Worm (Caenorhabditis elegans) whole organism, midembryonic: Measurements from ENCODE around the gene pha-2.

Experiments used
- T22C8.4 ChIP-seq: fragments of 200-800 bp; sonication (Bioruptor generic); IDR thresholded peaks from 2 replicates; pipeline ENCODE4 v1.3.6; 2022; ENCODE audit warnings: missing genetic modification characterization, missing compliant biosample characterization
- cog-1 ChIP-seq: sonication (generic microtip); optimal IDR thresholded peaks from 2 replicates; lab custom pipeline; 2016; ENCODE audit warnings: missing genetic modification characterization, missing compliant biosample characterization
- flt-1 ChIP-seq: fragments of 200-800 bp; sonication (Bioruptor generic); IDR thresholded peaks from 2 replicates; pipeline ENCODE4 v1.3.6; 2022; ENCODE audit warnings: missing genetic modification characterization, missing compliant biosample characterization
- klf-2 ChIP-seq: fragments of 200-800 bp; sonication (Bioruptor generic); conservative IDR thresholded peaks from 2 replicates; pipeline ENCODE4 v1.3.6; 2022; ENCODE audit warnings: missing genetic modification reagents, missing genetic modification characterization, missing compliant biosample characterization
- med-1 ChIP-seq: sonication (generic microtip); optimal IDR thresholded peaks from 2 replicates; lab custom pipeline; 2017; ENCODE audit warnings: missing genetic modification characterization, mild to moderate bottlenecking, missing compliant biosample characterization, antibody characterized with exemption, missing genetic modification reagents; ENCODE audit not compliant: insufficient read depth
- ref-1 ChIP-seq: fragments of 200-800 bp; sonication (Bioruptor generic); conservative IDR thresholded peaks from 2 replicates; pipeline ENCODE4 v1.3.6; 2022; ENCODE audit warnings: missing genetic modification reagents, missing genetic modification characterization, missing compliant biosample characterization
- tab-1 ChIP-seq: fragments of 200-800 bp; sonication (Bioruptor generic); IDR thresholded peaks from 2 replicates; pipeline ENCODE4 v1.3.6; 2022; ENCODE audit warnings: missing genetic modification characterization, missing compliant biosample characterization
- ztf-23 ChIP-seq: fragments of 200-800 bp; sonication (Bioruptor generic); IDR thresholded peaks from 2 replicates; pipeline ENCODE4 v1.3.6; 2022; ENCODE audit warnings: missing genetic modification reagents, missing genetic modification characterization, missing compliant biosample characterization
- ztf-29 ChIP-seq: fragments of 200-800 bp; sonication (Bioruptor generic); IDR thresholded peaks from 2 replicates; pipeline ENCODE4 v1.3.6; 2022; ENCODE audit warnings: missing genetic modification reagents, missing genetic modification characterization, missing compliant biosample characterization

Gene pha-2

ce11 chrX:654804-655203 lies 18.0 kb upstream of the pha-2 start, which contains the start of gene ifc-2:
ifc-2 (minus strand) TSS chrX:654904.
- TF ChIP-seq med-1 (GFP tag; lab: Kevin White, UChicago) (no peak), flt-1 (GFP tag; lab: Robert Waterston, UW) (no peak), ztf-23 (GFP tag; lab: Robert Waterston, UW) (no peak), ztf-29 (GFP tag; lab: Robert Waterston, UW) (no peak), tab-1 (GFP tag; lab: Robert Waterston, UW) (no peak), cog-1 (tag; lab: Kevin White, UChicago) (no peak), klf-2 (GFP tag; lab: Robert Waterston, UW) (no peak)

ce11 chrX:651616-652015 lies 14.8 kb upstream of the pha-2 start:
- no peak for TF ChIP-seq tab-1 (GFP tag; lab: Robert Waterston, UW)
- no peak for TF ChIP-seq klf-2 (GFP tag; lab: Robert Waterston, UW)
- TF ChIP-seq med-1 (GFP tag; lab: Kevin White, UChicago), result no peak
- TF ChIP-seq T22C8.4 (GFP tag; lab: Robert Waterston, UW), result no peak
- TF ChIP-seq ref-1 (GFP tag; lab: Robert Waterston, UW), result no peak
- TF ChIP-seq ztf-23 (GFP tag; lab: Robert Waterston, UW), result no peak
- TF ChIP-seq ztf-29 (GFP tag; lab: Robert Waterston, UW), result no peak
- TF ChIP-seq flt-1 (GFP tag; lab: Robert Waterston, UW), result no peak
- no peak for TF ChIP-seq cog-1 (tag; lab: Kevin White, UChicago)

- TF ChIP-seq med-1 (GFP tag; lab: Kevin White, UChicago), result no peak
- TF ChIP-seq klf-2 (GFP tag; lab: Robert Waterston, UW), result no peak
- TF ChIP-seq flt-1 (GFP tag; lab: Robert Waterston, UW), result no peak
- TF ChIP-seq ztf-29 (GFP tag; lab: Robert Waterston, UW), result no peak
- TF ChIP-seq ref-1 (GFP tag; lab: Robert Waterston, UW), result no peak
- no peak for TF ChIP-seq cog-1 (tag; lab: Kevin White, UChicago)
- TF ChIP-seq T22C8.4 (GFP tag; lab: Robert Waterston, UW), result no peak
- TF ChIP-seq ztf-23 (GFP tag; lab: Robert Waterston, UW), result no peak
- TF ChIP-seq tab-1 (GFP tag; lab: Robert Waterston, UW), result no peak
Observed at ce11 chrX:646493-646892, 9.7 kb upstream of the pha-2 start.

- TF ChIP-seq cog-1 (tag; lab: Kevin White, UChicago) (no peak), klf-2 (GFP tag; lab: Robert Waterston, UW) (no peak), ref-1 (GFP tag; lab: Robert Waterston, UW) (no peak), med-1 (GFP tag; lab: Kevin White, UChicago) (no peak), tab-1 (GFP tag; lab: Robert Waterston, UW) (no peak), ztf-29 (GFP tag; lab: Robert Waterston, UW) (no peak), ztf-23 (GFP tag; lab: Robert Waterston, UW) (no peak), flt-1 (GFP tag; lab: Robert Waterston, UW) (no peak), T22C8.4 (GFP tag; lab: Robert Waterston, UW) (no peak)
Observed at ce11 chrX:645589-645988, 8.8 kb upstream of the pha-2 start.

- TF ChIP-seq ztf-23 (GFP tag; lab: Robert Waterston, UW) (no peak), ztf-29 (GFP tag; lab: Robert Waterston, UW) (no peak), klf-2 (GFP tag; lab: Robert Waterston, UW) (no peak), T22C8.4 (GFP tag; lab: Robert Waterston, UW) (no peak), ref-1 (GFP tag; lab: Robert Waterston, UW) (no peak), cog-1 (tag; lab: Kevin White, UChicago) (no peak), flt-1 (GFP tag; lab: Robert Waterston, UW) (no peak), tab-1 (GFP tag; lab: Robert Waterston, UW) (no peak), med-1 (GFP tag; lab: Kevin White, UChicago) (no peak)
Observed at ce11 chrX:642817-643216, 6.0 kb upstream of the pha-2 start.

ce11 chrX:641440-641839 lies 4.6 kb upstream of the pha-2 start, which contains the start of gene M6.11:
M6.11 (minus strand) TSS chrX:641540.
- no peak for TF ChIP-seq tab-1 (GFP tag; lab: Robert Waterston, UW)
- TF ChIP-seq ztf-23 (GFP tag; lab: Robert Waterston, UW), result no peak
- no peak for TF ChIP-seq ztf-29 (GFP tag; lab: Robert Waterston, UW)
- no peak for TF ChIP-seq klf-2 (GFP tag; lab: Robert Waterston, UW)
- no peak for TF ChIP-seq flt-1 (GFP tag; lab: Robert Waterston, UW)
- TF ChIP-seq med-1 (GFP tag; lab: Kevin White, UChicago), result no peak
- TF ChIP-seq T22C8.4 (GFP tag; lab: Robert Waterston, UW), result no peak
- no peak for TF ChIP-seq cog-1 (tag; lab: Kevin White, UChicago)
- no peak for TF ChIP-seq ref-1 (GFP tag; lab: Robert Waterston, UW)

- no peak for TF ChIP-seq flt-1 (GFP tag; lab: Robert Waterston, UW)
Observed at ce11 chrX:637588-637987, 795 bp upstream of the pha-2 start.

- no peak for TF ChIP-seq tab-1 (GFP tag; lab: Robert Waterston, UW)
- TF ChIP-seq ref-1 (GFP tag; lab: Robert Waterston, UW), result no peak
- no peak for TF ChIP-seq cog-1 (tag; lab: Kevin White, UChicago)
- TF ChIP-seq ztf-29 (GFP tag; lab: Robert Waterston, UW), result no peak
- TF ChIP-seq klf-2 (GFP tag; lab: Robert Waterston, UW), result no peak
- TF ChIP-seq flt-1 (GFP tag; lab: Robert Waterston, UW), result no peak
- TF ChIP-seq med-1 (GFP tag; lab: Kevin White, UChicago), result no peak
- no peak for TF ChIP-seq T22C8.4 (GFP tag; lab: Robert Waterston, UW)
- TF ChIP-seq ztf-23 (GFP tag; lab: Robert Waterston, UW), result no peak
Observed at ce11 chrX:629134-629533, 7.7 kb downstream of the pha-2 start, which contains the start of gene M6.4. M6.4 (plus strand) TSS chrX:629188.

- no peak for TF ChIP-seq flt-1 (GFP tag; lab: Robert Waterston, UW)
- no peak for TF ChIP-seq ref-1 (GFP tag; lab: Robert Waterston, UW)
- no peak for TF ChIP-seq klf-2 (GFP tag; lab: Robert Waterston, UW)
- no peak for TF ChIP-seq med-1 (GFP tag; lab: Kevin White, UChicago)
- no peak for TF ChIP-seq cog-1 (tag; lab: Kevin White, UChicago)
- TF ChIP-seq T22C8.4 (GFP tag; lab: Robert Waterston, UW), result no peak
- TF ChIP-seq tab-1 (GFP tag; lab: Robert Waterston, UW), result no peak
- TF ChIP-seq ztf-23 (GFP tag; lab: Robert Waterston, UW), result no peak
- no peak for TF ChIP-seq ztf-29 (GFP tag; lab: Robert Waterston, UW)
Observed at ce11 chrX:621688-622087, 15.1 kb downstream of the pha-2 start.
